Fruit fly (Drosophila melanogaster) whole organism, prepupa: Measurements from ENCODE around the gene hry.

ENCODE experiments used
- CG10631 ChIP-seq: fragments of 200-800 bp; sonication (Bioruptor generic); optimal IDR thresholded peaks from 2 replicates; lab custom pipeline; 2016; ENCODE audit warnings: missing biosample characterization, missing genetic modification characterization
- CG11294 ChIP-seq: fragments of 200-800 bp; sonication (Bioruptor generic); IDR thresholded peaks from 2 replicates; pipeline ENCODE4 v1.3.6; 2022; ENCODE audit warnings: missing biosample characterization, missing genetic modification characterization
- CG11902 ChIP-seq: fragments of 200-800 bp; sonication (Bioruptor generic); optimal IDR thresholded peaks from 3 replicates; lab custom pipeline; 2016; ENCODE audit warnings: missing biosample characterization, missing genetic modification characterization
- CG15336 ChIP-seq: fragments of 200-800 bp; sonication (Bioruptor generic); IDR thresholded peaks from 2 replicates; pipeline ENCODE4 v1.3.6; 2022; ENCODE audit warnings: missing biosample characterization, missing genetic modification characterization
- CG1621 ChIP-seq: fragments of 200-800 bp; sonication (Bioruptor generic); optimal IDR thresholded peaks from 3 replicates; lab custom pipeline; 2018; ENCODE audit warnings: missing biosample characterization, mild to moderate bottlenecking, missing genetic modification characterization
- CG3032 ChIP-seq: fragments of 200-800 bp; optimal IDR thresholded peaks from 2 replicates; lab custom pipeline; 2019; ENCODE audit warnings: missing biosample characterization, mild to moderate bottlenecking, missing genetic modification characterization, moderate library complexity
- CG31627 ChIP-seq: fragments of 200-800 bp; sonication (Bioruptor generic); optimal IDR thresholded peaks from 3 replicates; lab custom pipeline; 2016; ENCODE audit warnings: missing biosample characterization, missing genetic modification characterization
- CG32006 ChIP-seq: fragments of 200-800 bp; sonication (Bioruptor generic); optimal IDR thresholded peaks from 3 replicates; lab custom pipeline; 2017; ENCODE audit warnings: missing biosample characterization, mild to moderate bottlenecking, missing genetic modification characterization
- CG3919 ChIP-seq: fragments of 200-800 bp; sonication (Bioruptor generic); optimal IDR thresholded peaks from 3 replicates; lab custom pipeline; 2016; ENCODE audit warnings: missing biosample characterization, missing genetic modification characterization
- CG4318 ChIP-seq: fragments of 200-800 bp; sonication (Bioruptor generic); optimal IDR thresholded peaks from 3 replicates; lab custom pipeline; 2017; ENCODE audit warnings: missing biosample characterization, mild to moderate bottlenecking, missing genetic modification characterization
- CG6276 ChIP-seq: fragments of 200-800 bp; sonication (Bioruptor generic); optimal IDR thresholded peaks from 2 replicates; lab custom pipeline; 2017; ENCODE audit warnings: missing biosample characterization, mild to moderate bottlenecking, missing genetic modification characterization
- CG6792 ChIP-seq: fragments of 200-800 bp; sonication (Bioruptor generic); optimal IDR thresholded peaks from 3 replicates; lab custom pipeline; 2016; ENCODE audit warnings: missing biosample characterization, missing genetic modification characterization
- CG6854 ChIP-seq: fragments of 200-800 bp; sonication (Bioruptor generic); optimal IDR thresholded peaks from 2 replicates; lab custom pipeline; 2017; ENCODE audit warnings: missing biosample characterization, mild to moderate bottlenecking, missing genetic modification characterization
- CG8119 ChIP-seq: fragments of 200-800 bp; sonication (Bioruptor generic); IDR thresholded peaks from 3 replicates; pipeline ENCODE4 v1.3.6; 2022; ENCODE audit warnings: missing biosample characterization, missing genetic modification characterization
- CG8319 ChIP-seq: fragments of 200-800 bp; sonication (Bioruptor generic); optimal IDR thresholded peaks from 3 replicates; lab custom pipeline; 2016; ENCODE audit warnings: missing biosample characterization, missing genetic modification characterization
- CG9139 ChIP-seq: fragments of 200-800 bp; sonication (Bioruptor generic); optimal IDR thresholded peaks from 3 replicates; lab custom pipeline; 2017; ENCODE audit warnings: missing biosample characterization, mild to moderate bottlenecking, missing genetic modification characterization
- Eip78C ChIP-seq: fragments of 200-800 bp; sonication (Bioruptor generic); peaks from one replicate; lab custom pipeline; 2016; ENCODE audit warnings: missing biosample characterization, missing genetic modification characterization
- Eip93F ChIP-seq: fragments of 200-800 bp; sonication (Bioruptor generic); optimal IDR thresholded peaks from 2 replicates; lab custom pipeline; 2016; ENCODE audit warnings: missing biosample characterization, mild to moderate bottlenecking, missing genetic modification characterization
- Ets21C ChIP-seq: fragments of 200-800 bp; sonication (Bioruptor generic); optimal IDR thresholded peaks from 3 replicates; lab custom pipeline; 2016; ENCODE audit warnings: missing biosample characterization, missing genetic modification characterization
- Ets96B ChIP-seq: fragments of 200-800 bp; optimal IDR thresholded peaks from 2 replicates; lab custom pipeline; 2019; ENCODE audit warnings: missing biosample characterization, mild to moderate bottlenecking, missing genetic modification characterization, moderate library complexity
- Gug ChIP-seq: fragments of 200-800 bp; sonication (Bioruptor generic); IDR thresholded peaks from 2 replicates; pipeline ENCODE4 v1.3.6; 2022; ENCODE audit warnings: missing biosample characterization, missing genetic modification characterization
- Hr38 ChIP-seq: sonication (Bioruptor generic); optimal IDR thresholded peaks from 2 replicates; lab custom pipeline; 2016; ENCODE audit warnings: missing biosample characterization, missing genetic modification characterization
- Hr39 ChIP-seq: fragments of 200-800 bp; sonication (Bioruptor generic); optimal IDR thresholded peaks from 2 replicates; lab custom pipeline; 2016; ENCODE audit warnings: missing biosample characterization, missing genetic modification characterization
- Lpt ChIP-seq: fragments of 200-800 bp; sonication (Bioruptor generic); optimal IDR thresholded peaks from 3 replicates; lab custom pipeline; 2016; ENCODE audit warnings: missing biosample characterization, missing genetic modification characterization
- OdsH ChIP-seq: fragments of 200-800 bp; sonication (Bioruptor generic); optimal IDR thresholded peaks from 3 replicates; lab custom pipeline; 2016; ENCODE audit warnings: missing biosample characterization, missing genetic modification characterization
- Sox14 ChIP-seq: fragments of 200-800 bp; sonication (Bioruptor generic); optimal IDR thresholded peaks from 3 replicates; lab custom pipeline; 2016; ENCODE audit warnings: missing biosample characterization, missing genetic modification characterization
- Sox15 ChIP-seq: fragments of 200-800 bp; sonication (Bioruptor generic); optimal IDR thresholded peaks from 3 replicates; lab custom pipeline; 2016; ENCODE audit warnings: missing biosample characterization, missing genetic modification characterization
- achi ChIP-seq: fragments of 200-800 bp; sonication (Bioruptor generic); optimal IDR thresholded peaks from 3 replicates; lab custom pipeline; 2016; ENCODE audit warnings: missing biosample characterization, missing genetic modification characterization
- acj6 ChIP-seq: fragments of 200-800 bp; sonication (Bioruptor generic); optimal IDR thresholded peaks from 3 replicates; lab custom pipeline; 2016; ENCODE audit warnings: missing biosample characterization, missing genetic modification characterization
- cyc ChIP-seq: fragments of 200-800 bp; sonication (Bioruptor generic); optimal IDR thresholded peaks from 3 replicates; lab custom pipeline; 2016; ENCODE audit warnings: missing biosample characterization, missing genetic modification characterization
- dac ChIP-seq: fragments of 200-800 bp; sonication (Bioruptor generic); optimal IDR thresholded peaks from 2 replicates; lab custom pipeline; 2017; ENCODE audit warnings: missing biosample characterization, mild to moderate bottlenecking, missing genetic modification characterization
- dsx ChIP-seq: fragments of 200-800 bp; optimal IDR thresholded peaks from 3 replicates; lab custom pipeline; 2019; ENCODE audit warnings: missing biosample characterization, mild to moderate bottlenecking, missing genetic modification characterization, moderate library complexity; ENCODE audit not compliant: poor library complexity, severe bottlenecking
- esn ChIP-seq: fragments of 200-800 bp; sonication (Bioruptor generic); optimal IDR thresholded peaks from 2 replicates; lab custom pipeline; 2016; ENCODE audit warnings: missing biosample characterization, mild to moderate bottlenecking, missing genetic modification characterization, moderate library complexity
- lz ChIP-seq: fragments of 200-800 bp; sonication (Bioruptor generic); optimal IDR thresholded peaks from 3 replicates; lab custom pipeline; 2016; ENCODE audit warnings: missing biosample characterization, missing genetic modification characterization
- net ChIP-seq: fragments of 200-800 bp; sonication (Bioruptor generic); optimal IDR thresholded peaks from 3 replicates; lab custom pipeline; 2016; ENCODE audit warnings: missing biosample characterization, missing genetic modification characterization
- pdm3 ChIP-seq: fragments of 200-800 bp; sonication (Bioruptor generic); optimal IDR thresholded peaks from 3 replicates; lab custom pipeline; 2016; ENCODE audit warnings: missing biosample characterization, missing genetic modification characterization
- salr ChIP-seq, 2 experiments: fragments of 200-800 bp; sonication (Bioruptor generic); optimal IDR thresholded peaks; 3 replicates each; lab custom pipeline; 2016 to 2018; ENCODE audit warnings: missing biosample characterization in 2 of 2, missing genetic modification characterization in 2 of 2, mild to moderate bottlenecking in 1 of 2
- vri ChIP-seq: fragments of 200-800 bp; sonication (Bioruptor generic); optimal IDR thresholded peaks from 3 replicates; lab custom pipeline; 2016; ENCODE audit warnings: missing biosample characterization, mild to moderate bottlenecking, missing genetic modification characterization

Gene hry

DNA sequence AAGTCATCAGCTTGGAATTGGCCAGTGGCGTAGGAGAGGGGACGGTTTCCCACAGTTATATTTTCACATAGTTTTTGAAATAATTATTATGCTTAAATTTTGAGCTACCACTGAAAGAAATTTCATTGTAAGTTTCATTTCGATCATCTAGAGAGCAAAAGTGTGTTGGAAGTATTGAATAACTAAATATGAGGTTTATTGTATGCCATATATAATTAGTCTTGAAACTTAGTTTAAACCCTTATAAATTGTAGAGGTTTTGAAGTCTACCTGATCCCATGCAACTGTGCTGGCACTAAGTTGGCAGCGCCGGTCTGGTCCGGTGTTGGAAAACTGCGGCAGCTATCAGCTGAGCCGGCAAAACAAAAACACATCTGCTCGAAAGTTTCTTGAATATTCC is 45.6 kb downstream of the hry start, which contains the start of the genes CG32022 and CG6511 (continued):
- TF ChIP-seq CG1621 (peak; percentile 94), Lpt (GFP tag; lab: Kevin White, UChicago) (peak; percentile 95), acj6 (peak; percentile 99), CG9139 (GFP tag; lab: Kevin White, UChicago) (peak; percentile 89), Ets21C (GFP tag; lab: Kevin White, UChicago) (peak; percentile 98), Hr39 (peak; percentile 99), achi (GFP tag; lab: Kevin White, UChicago) (peak; percentile 97), OdsH (GFP tag; lab: Kevin White, UChicago) (peak; percentile 99), Gug (peak; percentile 96), CG6854 (GFP tag; lab: Kevin White, UChicago) (peak; percentile 96), CG8319 (GFP tag; lab: Kevin White, UChicago) (peak; percentile 96), CG31627 (GFP tag; lab: Kevin White, UChicago) (peak; percentile 99), CG8119 (GFP tag; lab: Robert Waterston, UW) (peak; percentile 96), Hr38 (GFP tag; lab: Kevin White, UChicago) (peak; percentile 82), net (GFP tag; lab: Kevin White, UChicago) (peak; percentile 96), CG6276 (peak; percentile 95)

DNA sequence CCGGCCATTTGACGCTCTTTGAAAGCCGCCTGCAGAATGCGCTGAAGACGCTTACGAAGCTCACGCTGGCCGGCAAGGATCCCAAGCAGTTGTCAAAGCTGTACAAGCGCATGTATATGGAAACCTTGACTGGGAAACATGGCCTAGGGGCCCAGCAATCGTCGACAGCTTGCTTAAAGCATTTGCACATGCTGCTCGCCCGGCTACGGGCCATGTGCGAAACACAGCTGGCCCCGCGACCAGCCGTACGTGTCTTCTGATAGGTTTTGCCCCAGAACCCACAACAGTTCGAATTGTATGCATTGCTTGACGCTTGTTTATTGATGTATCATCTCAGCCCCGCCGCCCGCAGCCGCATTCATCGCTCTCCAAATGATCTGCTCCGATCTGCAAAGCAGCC is 49.7 kb downstream of the hry start:
- TF ChIP-seq OdsH (GFP tag; lab: Kevin White, UChicago) (no peak), lz (GFP tag; lab: Kevin White, UChicago) (no peak), Gug (no peak), CG6276 (no peak), CG6854 (GFP tag; lab: Kevin White, UChicago) (no peak), salr (GFP tag; optimal IDR thresholded peaks at IDR 0.05; lab: Kevin White, UChicago) (no peak), Ets21C (GFP tag; lab: Kevin White, UChicago) (no peak), Eip78C (GFP tag; lab: Kevin White, UChicago) (no peak), vri (GFP tag; lab: Kevin White, UChicago) (no peak), CG1621 (no peak), CG11902 (GFP tag; lab: Kevin White, UChicago) (no peak), cyc (no peak), Eip93F (GFP tag; lab: Kevin White, UChicago) (no peak), CG6792 (no peak), CG10631 (GFP tag; lab: Kevin White, UChicago) (no peak), CG4318 (no peak)

DNA sequence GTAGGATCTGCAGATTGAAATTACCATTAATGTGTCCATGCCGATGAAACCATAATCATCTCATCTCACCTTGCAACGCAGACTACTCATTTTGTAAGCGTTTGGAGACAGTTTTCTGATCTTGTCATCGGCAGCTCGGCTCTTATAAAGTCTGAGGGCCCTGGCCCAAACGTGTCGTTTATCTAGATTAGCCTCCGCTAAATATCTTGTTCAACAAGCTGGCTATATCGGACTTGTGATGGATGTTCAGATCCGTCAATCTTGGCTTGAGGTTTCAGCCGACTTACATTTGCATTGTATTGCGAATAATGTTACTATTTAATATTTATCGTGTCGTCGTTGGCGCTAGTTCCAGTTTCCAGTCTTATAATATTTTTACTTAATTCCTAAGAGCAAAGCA is 50.1 kb downstream of the hry start, which contains the start of gene CG43965:
Gene CG43965, minus strand, starts transcription at position 101 of the 400 bp plus-strand sequence.
- TF ChIP-seq Hr38 (GFP tag; lab: Kevin White, UChicago) = no peak
- TF ChIP-seq dsx = no peak
- no peak for TF ChIP-seq dac (GFP tag; lab: Kevin White, UChicago)
- TF ChIP-seq CG3032 (tag; lab: Kevin White, UChicago) = no peak
- no peak for TF ChIP-seq Ets96B (tag; lab: Kevin White, UChicago)
- TF ChIP-seq CG15336 = no peak
- no peak for TF ChIP-seq Ets21C (GFP tag; lab: Kevin White, UChicago)
- no peak for TF ChIP-seq pdm3
- no peak for TF ChIP-seq achi (GFP tag; lab: Kevin White, UChicago)
- TF ChIP-seq Sox14 (GFP tag; lab: Kevin White, UChicago) = no peak
- no peak for TF ChIP-seq Sox15 (GFP tag; lab: Kevin White, UChicago)
- TF ChIP-seq CG3919 = no peak
- no peak for TF ChIP-seq CG11294 (GFP tag; lab: Robert Waterston, UW)
- TF ChIP-seq CG4318 = no peak
- no peak for TF ChIP-seq esn (GFP tag; lab: Kevin White, UChicago)
- TF ChIP-seq CG9139 (GFP tag; lab: Kevin White, UChicago) = no peak
- no peak for TF ChIP-seq CG32006 (GFP tag; lab: Kevin White, UChicago)
